Worm (Caenorhabditis elegans) whole organism, L4 larva: ENCODE results near the gene F49C12.7.
"Not testable (repeated sequence)": the region's sequence is repeated elsewhere in the genome, so short reads cannot be mapped to it uniquely, and the experiment has no call there.

Experiments
- T20F7.1 ChIP-seq: fragments of 200-800 bp; sonication (Bioruptor generic); optimal IDR thresholded peaks from 2 replicates; lab custom pipeline; 2018; ENCODE audit warnings: mild to moderate bottlenecking, missing genetic modification characterization, missing compliant biosample characterization
- Y48G9A.11 ChIP-seq: fragments of 200-800 bp; sonication (Bioruptor generic); IDR thresholded peaks from 2 replicates; pipeline ENCODE4 v1.3.6; 2022; ENCODE audit warnings: missing genetic modification reagents, missing genetic modification characterization, missing compliant biosample characterization
- ZK337.2 ChIP-seq: fragments of 200-800 bp; sonication (Bioruptor generic); IDR thresholded peaks from 2 replicates; pipeline ENCODE4 v1.3.6; 2022; ENCODE audit warnings: missing genetic modification reagents, missing genetic modification characterization, missing compliant biosample characterization
- ama-1 ChIP-seq: fragments of 150-350 bp; optimal IDR thresholded peaks from 2 replicates; lab custom pipeline; 2014; ENCODE audit warnings: inconsistent platforms, mixed read lengths
- ceh-32 ChIP-seq: sonication (generic microtip); optimal IDR thresholded peaks from 2 replicates; lab custom pipeline; 2016; ENCODE audit warnings: mild to moderate bottlenecking, missing genetic modification characterization, missing compliant biosample characterization; ENCODE audit not compliant: poor library complexity
- ceh-62 ChIP-seq: sonication (generic microtip); optimal IDR thresholded peaks from 2 replicates; lab custom pipeline; 2017; ENCODE audit warnings: missing biosample characterization, missing genetic modification characterization
- daf-12 ChIP-seq: fragments of 150-350 bp; optimal IDR thresholded peaks from 2 replicates; lab custom pipeline; 2014; ENCODE audit warnings: missing biosample characterization, missing genetic modification reagents, missing genetic modification characterization
- daf-16 ChIP-seq, 3 experiments: sonication (generic microtip); optimal IDR thresholded peaks; 2 replicates each; lab custom pipeline; 2016 to 2017; ENCODE audit warnings: missing genetic modification characterization in 3 of 3, missing genetic modification reagents in 3 of 3, mild to moderate bottlenecking in 2 of 3, missing compliant biosample characterization in 2 of 3, missing biosample characterization in 1 of 3, moderate library complexity in 1 of 3
- dmd-9 ChIP-seq: fragments of 200-800 bp; sonication (Bioruptor generic); IDR thresholded peaks from 2 replicates; pipeline ENCODE4 v1.3.6; 2022; ENCODE audit warnings: missing genetic modification reagents, missing genetic modification characterization, missing compliant biosample characterization
- duxl-1 ChIP-seq: sonication (generic microtip); optimal IDR thresholded peaks from 2 replicates; lab custom pipeline; 2016; ENCODE audit warnings: mild to moderate bottlenecking, missing genetic modification characterization, moderate library complexity, missing compliant biosample characterization; ENCODE audit not compliant: poor library complexity
- dve-1 ChIP-seq: sonication (generic microtip); optimal IDR thresholded peaks from 2 replicates; lab custom pipeline; 2017; ENCODE audit warnings: antibody characterized with exemption, mild to moderate bottlenecking, missing genetic modification characterization, missing compliant biosample characterization; ENCODE audit not compliant: insufficient read depth
- fos-1 ChIP-seq: fragments of 150-350 bp; optimal IDR thresholded peaks from 2 replicates; lab custom pipeline; 2014; ENCODE audit warnings: missing biosample characterization, missing genetic modification characterization
- hif-1 ChIP-seq, 2 experiments: sonication (generic microtip); optimal IDR thresholded peaks; 2 replicates each; lab custom pipeline; 2016 to 2017; ENCODE audit warnings: missing compliant biosample characterization in 2 of 2, missing genetic modification characterization in 2 of 2, missing genetic modification reagents in 2 of 2, missing genotype in 2 of 2, mild to moderate bottlenecking in 1 of 2
- hlh-30 ChIP-seq: sonication (generic microtip); optimal IDR thresholded peaks from 2 replicates; lab custom pipeline; 2017; ENCODE audit warnings: antibody characterized with exemption, mild to moderate bottlenecking, missing genetic modification characterization, missing compliant biosample characterization; ENCODE audit not compliant: insufficient read depth
- lin-38 ChIP-seq: fragments of 200-800 bp; sonication (Bioruptor generic); IDR thresholded peaks from 2 replicates; pipeline ENCODE4 v1.3.6; 2022; ENCODE audit warnings: missing genetic modification reagents, missing genetic modification characterization, missing compliant biosample characterization
- lsy-2 ChIP-seq, 2 experiments: fragments of 150-350 bp in 1 of 2; sonication (generic microtip) in 1 of 2; optimal IDR thresholded peaks; 2 replicates each; lab custom pipeline; 2014 to 2017; ENCODE audit warnings: missing biosample characterization in 2 of 2, missing genetic modification characterization in 2 of 2
- mep-1 ChIP-seq: fragments of 150-350 bp; sonication (generic microtip); optimal IDR thresholded peaks from 3 replicates; lab custom pipeline; 2014; ENCODE audit warnings: missing biosample characterization, missing genetic modification characterization
- mes-2 ChIP-seq: sonication (generic microtip); optimal IDR thresholded peaks from 2 replicates; lab custom pipeline; 2016; ENCODE audit warnings: missing genotype, mild to moderate bottlenecking, missing genetic modification characterization, missing compliant biosample characterization; ENCODE audit not compliant: poor library complexity, severe bottlenecking
- nhr-28 ChIP-seq: fragments of 150-350 bp; optimal IDR thresholded peaks from 2 replicates; lab custom pipeline; 2014; ENCODE audit warnings: missing biosample characterization, missing genetic modification characterization
- nhr-41 ChIP-seq: fragments of 200-800 bp; sonication (Bioruptor generic); IDR thresholded peaks from 2 replicates; pipeline ENCODE4 v1.3.6; 2022; ENCODE audit warnings: missing genetic modification reagents, missing genetic modification characterization, missing compliant biosample characterization
- nhr-77 ChIP-seq: fragments of 150-350 bp; optimal IDR thresholded peaks from 2 replicates; lab custom pipeline; 2014; ENCODE audit warnings: missing biosample characterization, missing genetic modification characterization
- pqm-1 ChIP-seq: sonication (generic microtip); optimal IDR thresholded peaks from 2 replicates; lab custom pipeline; 2017; ENCODE audit warnings: missing biosample characterization, missing genetic modification characterization
- rbr-2 ChIP-seq: sonication (generic microtip); optimal IDR thresholded peaks from 2 replicates; lab custom pipeline; 2016; ENCODE audit warnings: missing genotype, missing genetic modification characterization, missing compliant biosample characterization
- skn-1 ChIP-seq: fragments of 150-350 bp; optimal IDR thresholded peaks from 2 replicates; lab custom pipeline; 2014; ENCODE audit warnings: missing biosample characterization, missing genetic modification characterization
- unc-62 ChIP-seq, 3 experiments: fragments of 150-350 bp in 1 of 3; sonication (generic microtip); optimal IDR thresholded peaks in 2 of 3; peaks in 1 of 3; 1 replicate in 1 of 3; 2 replicates in 2 of 3; lab custom pipeline; 2014 to 2017; ENCODE audit warnings: missing biosample characterization in 3 of 3, missing genetic modification characterization in 3 of 3, missing genetic modification reagents in 3 of 3, missing genotype in 1 of 3
- vab-7 ChIP-seq: fragments of 200-800 bp; sonication (Bioruptor generic); IDR thresholded peaks from 2 replicates; pipeline ENCODE4 v1.3.6; 2022; ENCODE audit warnings: missing genetic modification reagents, missing genetic modification characterization, missing compliant biosample characterization
- zfp-3 ChIP-seq: fragments of 200-800 bp; sonication (Bioruptor generic); conservative IDR thresholded peaks from 2 replicates; pipeline ENCODE4 v1.3.6; 2022; ENCODE audit warnings: missing genetic modification reagents, missing genetic modification characterization, missing compliant biosample characterization

The F49C12.7 gene

DNA sequence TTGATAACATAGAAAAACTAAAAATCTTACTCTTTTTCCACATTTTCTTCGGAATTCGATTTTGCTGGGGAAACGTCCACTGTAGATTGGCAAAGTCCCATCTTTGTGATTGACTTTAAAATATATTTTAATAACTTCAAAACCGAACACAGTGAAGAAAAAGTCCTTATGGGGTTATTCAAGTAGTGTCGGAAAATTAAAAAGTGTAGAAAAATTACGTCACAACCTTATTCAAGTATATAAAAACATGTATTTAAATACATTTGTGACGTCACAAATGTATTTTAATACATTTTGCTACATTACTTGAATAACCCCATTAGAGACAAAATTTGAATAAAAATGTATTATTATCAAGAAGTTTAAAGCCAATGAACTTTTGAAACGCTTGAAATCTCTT lies at the start of gene F49C12.7:
Gene F49C12.7, minus strand, starts transcription at position 101 of the 400 bp plus-strand sequence.
- not testable (repeated sequence) for TF ChIP-seq hif-1 (tag; optimal IDR thresholded peaks at IDR 0.05; lab: Kevin White, UChicago); skn-1; ceh-62

- no peak for TF ChIP-seq daf-16 (GFP tag; optimal IDR thresholded peaks at IDR 0.05; lab: Kevin White, UChicago)
- TF ChIP-seq daf-16 (tag; optimal IDR thresholded peaks at IDR 0.05; lab: Kevin White, UChicago), result peak; percentile 94
- TF ChIP-seq nhr-41 (GFP tag; lab: Robert Waterston, UW), result no peak
- TF ChIP-seq dve-1 (tag; lab: Kevin White, UChicago), result peak; percentile 19
- TF ChIP-seq rbr-2, result no peak
- TF ChIP-seq vab-7 (GFP tag; lab: Robert Waterston, UW), result no peak
These were observed 41.0 kb upstream of the F49C12.7 start for ce11 chrIV:9353728-9354127.

DNA sequence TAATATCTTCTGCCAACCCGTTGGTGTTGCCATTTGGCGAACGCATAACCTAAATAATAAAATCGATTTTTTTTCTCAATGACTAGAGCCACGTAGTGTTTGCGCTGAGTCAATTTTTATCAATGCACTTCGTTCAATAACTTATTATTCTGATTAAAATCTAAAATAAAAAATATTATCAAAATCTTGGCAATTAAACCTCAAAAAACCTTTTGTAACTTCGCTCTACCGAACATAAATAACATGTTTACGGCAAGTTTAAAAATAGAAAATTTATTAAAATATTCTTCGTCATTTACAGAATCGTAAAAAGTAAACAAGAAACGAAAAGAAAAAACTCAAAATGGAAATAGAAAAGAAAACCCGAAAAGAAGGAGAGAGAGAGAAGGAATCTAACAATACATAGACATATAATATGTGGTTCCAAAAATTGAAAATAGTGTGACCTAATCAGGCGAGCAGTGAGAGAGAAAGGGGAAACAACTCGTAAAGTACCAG lies 30.4 kb upstream of the F49C12.7 start, which contains the start of gene pigc-1:
Gene pigc-1, minus strand, starts transcription at position 51 of the 498 bp plus-strand sequence.
- TF ChIP-seq mep-1 (tag; lab: Kevin White, UChicago) (peak; percentile 6), nhr-77 (tag; lab: Kevin White, UChicago) (peak; percentile 31), daf-16 (GFP tag; optimal IDR thresholded peaks at IDR 0.05; lab: Kevin White, UChicago) (no peak), daf-16 (tag; optimal IDR thresholded peaks at IDR 0.05; lab: Kevin White, UChicago) (peak; percentile 90), ZK337.2 (GFP tag; lab: Robert Waterston, UW) (no peak), lin-38 (GFP tag; lab: Robert Waterston, UW) (peak; percentile 38), daf-12 (tag; lab: Kevin White, UChicago) (no peak), Y48G9A.11 (peak; percentile 18; the same call in 1 of the 2 replicates), mes-2 (peak; percentile 10)

ce11 chrIV:9341591-9341990 lies 28.9 kb upstream of the F49C12.7 start, which contains the start of gene vps-26:
vps-26 (minus strand) TSS chrIV:9341790.
- TF ChIP-seq lin-38 (GFP tag; lab: Robert Waterston, UW) (peak; percentile 92), dve-1 (tag; lab: Kevin White, UChicago) (peak; percentile 52), ceh-32 (tag; lab: Kevin White, UChicago) (no peak), ama-1 (peak; percentile 26), mes-2 (peak; percentile 26), dmd-9 (GFP tag; lab: Robert Waterston, UW) (no peak), mep-1 (tag; lab: Kevin White, UChicago) (peak; percentile 14), pqm-1 (tag; lab: Kevin White, UChicago) (peak; percentile 13), unc-62 (GFP tag; optimal IDR thresholded peaks at IDR 0.05 in 1 of 2; lab: Kevin White, UChicago) (peak in 1 of 2 experiments; percentile 23), unc-62 (tag; optimal IDR thresholded peaks at IDR 0.05; lab: Kevin White, UChicago) (no peak), duxl-1 (no peak), daf-16 (GFP tag; optimal IDR thresholded peaks at IDR 0.05; lab: Kevin White, UChicago) (no peak), daf-16 (tag; optimal IDR thresholded peaks at IDR 0.05; lab: Kevin White, UChicago) (peak; percentile 81), hlh-30 (tag; lab: Kevin White, UChicago) (peak; percentile 22), lsy-2 (tag; optimal IDR thresholded peaks at IDR 0.05; lab: Kevin White, UChicago) (peak in 1 of 2 experiments; percentile 54), zfp-3 (GFP tag; lab: Robert Waterston, UW) (no peak), fos-1 (tag; lab: Kevin White, UChicago) (no peak), nhr-28 (tag; lab: Kevin White, UChicago) (peak; percentile 15)

DNA sequence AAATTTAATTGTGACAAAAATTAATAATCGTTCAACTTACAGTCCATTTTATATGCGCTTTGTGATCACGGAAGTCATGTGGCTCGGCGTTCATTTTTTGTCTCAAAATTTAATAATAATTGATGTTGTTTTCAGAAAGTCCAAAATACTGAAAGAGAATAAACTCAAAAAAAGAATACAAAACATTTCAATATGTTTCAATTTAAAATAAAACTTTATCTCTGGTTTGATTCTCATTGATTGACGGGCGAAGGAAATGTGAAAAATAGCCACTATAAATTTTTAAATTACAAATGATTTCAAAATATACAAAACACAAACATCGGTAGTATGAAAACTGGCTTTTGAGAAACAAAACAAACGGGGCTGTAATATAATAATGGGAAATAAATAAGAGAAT lies 26.5 kb upstream of the F49C12.7 start, which contains the start of gene T20D3.6:
Gene T20D3.6, minus strand, starts transcription at position 101 of the 400 bp plus-strand sequence.
- peak; percentile 28 for TF ChIP-seq T20F7.1 (GFP tag; lab: Kevin White, UChicago)
- TF ChIP-seq daf-16 (GFP tag; optimal IDR thresholded peaks at IDR 0.05; lab: Kevin White, UChicago), result no peak
- peak; percentile 17 for TF ChIP-seq daf-16 (tag; optimal IDR thresholded peaks at IDR 0.05; lab: Kevin White, UChicago)
- no peak for TF ChIP-seq ceh-32 (tag; lab: Kevin White, UChicago)
- TF ChIP-seq, all 104 proteins: peak for 2
